Worm (Caenorhabditis elegans): Measurements from ENCODE around the gene apc-11.

ce11 chrIII:4628165-4628564 is 33.9 kb upstream of the apc-11 start, which contains the start of gene clec-151:
- no peak for TF ChIP-seq him-1 (tag; optimal IDR thresholded peaks at IDR 0.05)
- TF ChIP-seq W03F9.2 (tag; optimal IDR thresholded peaks at IDR 0.05), result no peak
- TF ChIP-seq dao-5 (tag; optimal IDR thresholded peaks at IDR 0.05), result no peak

Data from whole organism, L4/young adult.